Fruit fly (Drosophila melanogaster) whole organism: ENCODE results near the gene CG18094.

Source experiments
- CG8478 ChIP-seq: fragments of >200 bp; optimal IDR thresholded peaks from 2 replicates; lab custom pipeline; 2018; ENCODE audit warnings: inconsistent platforms
- Dll ChIP-seq: fragments of >200 bp; optimal IDR thresholded peaks from 2 replicates; lab custom pipeline; 2017
- EcR ChIP-seq, 2 experiments: fragments of >200 bp; optimal IDR thresholded peaks; 2 replicates each; lab custom pipeline; 2017; ENCODE audit warnings: missing biosample characterization in 2 of 2, missing genetic modification characterization in 2 of 2, missing genetic modification reagents in 2 of 2
- pan ChIP-seq: fragments of >200 bp; optimal IDR thresholded peaks from 2 replicates; lab custom pipeline; 2017
- psq ChIP-seq: fragments of >200 bp; optimal IDR thresholded peaks from 2 replicates; lab custom pipeline; 2017
- usp ChIP-seq: fragments of >200 bp; optimal IDR thresholded peaks from 2 replicates; lab custom pipeline; 2017; ENCODE audit warnings: missing biosample characterization, missing genetic modification characterization, mixed read lengths

DNA sequence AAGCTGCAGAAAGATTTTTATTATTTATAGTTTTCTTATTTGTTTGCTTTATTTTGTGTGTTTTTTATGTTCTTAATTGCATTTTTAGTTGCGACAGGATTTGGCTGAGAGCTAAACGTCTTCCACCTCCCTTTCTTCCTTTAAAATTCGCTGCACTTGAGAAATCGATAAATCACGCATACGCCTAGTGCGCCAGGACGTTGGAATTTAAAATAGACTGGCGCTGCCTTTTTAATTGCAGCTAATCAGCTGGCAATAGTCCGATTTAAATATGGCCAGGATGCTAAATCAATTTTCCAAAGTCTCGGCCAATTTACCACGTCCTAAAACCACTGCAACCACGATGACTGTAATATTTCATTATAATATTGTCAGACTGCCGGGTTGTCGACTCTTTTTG is 36.8 kb downstream of the CG18094 start:
- no peak for TF ChIP-seq psq (lab: Kevin White, UChicago)
- TF ChIP-seq pan (lab: Kevin White, UChicago) = no peak
- TF ChIP-seq Dll (lab: Kevin White, UChicago) = no peak
- TF ChIP-seq usp = no peak
- TF ChIP-seq EcR (GFP tag; optimal IDR thresholded peaks at IDR 0.05; lab: Kevin White, UChicago) = no peak
- no peak for TF ChIP-seq CG8478 (lab: Kevin White, UChicago)
